Fruit fly (Drosophila melanogaster) whole organism, prepupa: ENCODE data around the gene CG8840.

ENCODE experiments used
- CG10631 ChIP-seq: fragments of 200-800 bp; sonication (Bioruptor generic); optimal IDR thresholded peaks from 2 replicates; lab custom pipeline; 2016; ENCODE audit warnings: missing biosample characterization, missing genetic modification characterization
- CG10669 ChIP-seq: fragments of 200-800 bp; sonication (Bioruptor generic); optimal IDR thresholded peaks from 3 replicates; lab custom pipeline; 2018; ENCODE audit warnings: missing biosample characterization, mild to moderate bottlenecking, missing genetic modification characterization, moderate library complexity
- CG11762 ChIP-seq: fragments of 200-800 bp; sonication (Bioruptor generic); optimal IDR thresholded peaks from 3 replicates; lab custom pipeline; 2016; ENCODE audit warnings: missing biosample characterization, missing genetic modification characterization; ENCODE audit not compliant: insufficient read depth
- CG11902 ChIP-seq: fragments of 200-800 bp; sonication (Bioruptor generic); optimal IDR thresholded peaks from 3 replicates; lab custom pipeline; 2016; ENCODE audit warnings: missing biosample characterization, missing genetic modification characterization
- CG15336 ChIP-seq: fragments of 200-800 bp; sonication (Bioruptor generic); IDR thresholded peaks from 2 replicates; pipeline ENCODE4 v1.3.6; 2022; ENCODE audit warnings: missing biosample characterization, missing genetic modification characterization
- CG1621 ChIP-seq: fragments of 200-800 bp; sonication (Bioruptor generic); optimal IDR thresholded peaks from 3 replicates; lab custom pipeline; 2018; ENCODE audit warnings: missing biosample characterization, mild to moderate bottlenecking, missing genetic modification characterization
- CG16779 ChIP-seq: fragments of 200-800 bp; sonication (Bioruptor generic); optimal IDR thresholded peaks from 3 replicates; lab custom pipeline; 2017; ENCODE audit warnings: missing biosample characterization, mild to moderate bottlenecking, missing genetic modification characterization
- CG3032 ChIP-seq: fragments of 200-800 bp; optimal IDR thresholded peaks from 2 replicates; lab custom pipeline; 2019; ENCODE audit warnings: missing biosample characterization, mild to moderate bottlenecking, missing genetic modification characterization, moderate library complexity
- CG31627 ChIP-seq: fragments of 200-800 bp; sonication (Bioruptor generic); optimal IDR thresholded peaks from 3 replicates; lab custom pipeline; 2016; ENCODE audit warnings: missing biosample characterization, missing genetic modification characterization
- CG32006 ChIP-seq: fragments of 200-800 bp; sonication (Bioruptor generic); optimal IDR thresholded peaks from 3 replicates; lab custom pipeline; 2017; ENCODE audit warnings: missing biosample characterization, mild to moderate bottlenecking, missing genetic modification characterization
- CG34406 ChIP-seq: fragments of 200-800 bp; sonication (Bioruptor generic); optimal IDR thresholded peaks from 3 replicates; lab custom pipeline; 2016; ENCODE audit warnings: missing biosample characterization, missing genetic modification characterization
- CG3919 ChIP-seq: fragments of 200-800 bp; sonication (Bioruptor generic); optimal IDR thresholded peaks from 3 replicates; lab custom pipeline; 2016; ENCODE audit warnings: missing biosample characterization, missing genetic modification characterization
- CG4318 ChIP-seq: fragments of 200-800 bp; sonication (Bioruptor generic); optimal IDR thresholded peaks from 3 replicates; lab custom pipeline; 2017; ENCODE audit warnings: missing biosample characterization, mild to moderate bottlenecking, missing genetic modification characterization
- CG6163 ChIP-seq: fragments of 200-800 bp; sonication (Bioruptor generic); IDR thresholded peaks from 3 replicates; pipeline ENCODE4 v1.3.6; 2022; ENCODE audit warnings: missing biosample characterization, missing genetic modification characterization
- CG6276 ChIP-seq: fragments of 200-800 bp; sonication (Bioruptor generic); optimal IDR thresholded peaks from 2 replicates; lab custom pipeline; 2017; ENCODE audit warnings: missing biosample characterization, mild to moderate bottlenecking, missing genetic modification characterization
- CG6808 ChIP-seq: fragments of 200-800 bp; sonication (Bioruptor generic); optimal IDR thresholded peaks from 3 replicates; lab custom pipeline; 2017; ENCODE audit warnings: missing biosample characterization, missing genetic modification characterization, mild to moderate bottlenecking, moderate library complexity, missing genetic modification reagents
- CG6854 ChIP-seq: fragments of 200-800 bp; sonication (Bioruptor generic); optimal IDR thresholded peaks from 2 replicates; lab custom pipeline; 2017; ENCODE audit warnings: missing biosample characterization, mild to moderate bottlenecking, missing genetic modification characterization
- CG7368 ChIP-seq: fragments of 200-800 bp; sonication (Bioruptor generic); optimal IDR thresholded peaks from 3 replicates; lab custom pipeline; 2016; ENCODE audit warnings: missing biosample characterization, missing genetic modification characterization
- CG8119 ChIP-seq: fragments of 200-800 bp; sonication (Bioruptor generic); IDR thresholded peaks from 3 replicates; pipeline ENCODE4 v1.3.6; 2022; ENCODE audit warnings: missing biosample characterization, missing genetic modification characterization
- CG8319 ChIP-seq: fragments of 200-800 bp; sonication (Bioruptor generic); optimal IDR thresholded peaks from 3 replicates; lab custom pipeline; 2016; ENCODE audit warnings: missing biosample characterization, missing genetic modification characterization
- CG8632 ChIP-seq: fragments of 200-800 bp; sonication (Bioruptor generic); optimal IDR thresholded peaks from 3 replicates; lab custom pipeline; 2016; ENCODE audit warnings: missing biosample characterization, missing genetic modification characterization
- CG9139 ChIP-seq: fragments of 200-800 bp; sonication (Bioruptor generic); optimal IDR thresholded peaks from 3 replicates; lab custom pipeline; 2017; ENCODE audit warnings: missing biosample characterization, mild to moderate bottlenecking, missing genetic modification characterization
- Eip75B ChIP-seq: fragments of 200-800 bp; sonication (Bioruptor generic); optimal IDR thresholded peaks from 3 replicates; lab custom pipeline; 2016; ENCODE audit warnings: missing biosample characterization, missing genetic modification characterization
- Eip93F ChIP-seq: fragments of 200-800 bp; sonication (Bioruptor generic); optimal IDR thresholded peaks from 2 replicates; lab custom pipeline; 2016; ENCODE audit warnings: missing biosample characterization, mild to moderate bottlenecking, missing genetic modification characterization
- Ets96B ChIP-seq: fragments of 200-800 bp; optimal IDR thresholded peaks from 2 replicates; lab custom pipeline; 2019; ENCODE audit warnings: missing biosample characterization, mild to moderate bottlenecking, missing genetic modification characterization, moderate library complexity
- Gug ChIP-seq: fragments of 200-800 bp; sonication (Bioruptor generic); IDR thresholded peaks from 2 replicates; pipeline ENCODE4 v1.3.6; 2022; ENCODE audit warnings: missing biosample characterization, missing genetic modification characterization
- Hr38 ChIP-seq: sonication (Bioruptor generic); optimal IDR thresholded peaks from 2 replicates; lab custom pipeline; 2016; ENCODE audit warnings: missing biosample characterization, missing genetic modification characterization
- Hr39 ChIP-seq: fragments of 200-800 bp; sonication (Bioruptor generic); optimal IDR thresholded peaks from 2 replicates; lab custom pipeline; 2016; ENCODE audit warnings: missing biosample characterization, missing genetic modification characterization
- Hr4 ChIP-seq: fragments of 200-800 bp; sonication (Bioruptor generic); optimal IDR thresholded peaks from 3 replicates; lab custom pipeline; 2016; ENCODE audit warnings: missing biosample characterization, missing genetic modification characterization
- Lpt ChIP-seq: fragments of 200-800 bp; sonication (Bioruptor generic); optimal IDR thresholded peaks from 3 replicates; lab custom pipeline; 2016; ENCODE audit warnings: missing biosample characterization, missing genetic modification characterization
- Met ChIP-seq: fragments of 200-800 bp; sonication (Bioruptor generic); optimal IDR thresholded peaks from 3 replicates; lab custom pipeline; 2016; ENCODE audit warnings: missing biosample characterization, missing genetic modification characterization
- OdsH ChIP-seq: fragments of 200-800 bp; sonication (Bioruptor generic); optimal IDR thresholded peaks from 3 replicates; lab custom pipeline; 2016; ENCODE audit warnings: missing biosample characterization, missing genetic modification characterization
- Smox ChIP-seq: fragments of 200-800 bp; sonication (Bioruptor generic); optimal IDR thresholded peaks from 3 replicates; lab custom pipeline; 2016; ENCODE audit warnings: missing biosample characterization, missing genetic modification characterization
- Sox14 ChIP-seq: fragments of 200-800 bp; sonication (Bioruptor generic); optimal IDR thresholded peaks from 3 replicates; lab custom pipeline; 2016; ENCODE audit warnings: missing biosample characterization, missing genetic modification characterization
- achi ChIP-seq: fragments of 200-800 bp; sonication (Bioruptor generic); optimal IDR thresholded peaks from 3 replicates; lab custom pipeline; 2016; ENCODE audit warnings: missing biosample characterization, missing genetic modification characterization
- acj6 ChIP-seq: fragments of 200-800 bp; sonication (Bioruptor generic); optimal IDR thresholded peaks from 3 replicates; lab custom pipeline; 2016; ENCODE audit warnings: missing biosample characterization, missing genetic modification characterization
- cyc ChIP-seq: fragments of 200-800 bp; sonication (Bioruptor generic); optimal IDR thresholded peaks from 3 replicates; lab custom pipeline; 2016; ENCODE audit warnings: missing biosample characterization, missing genetic modification characterization
- dac ChIP-seq: fragments of 200-800 bp; sonication (Bioruptor generic); optimal IDR thresholded peaks from 2 replicates; lab custom pipeline; 2017; ENCODE audit warnings: missing biosample characterization, mild to moderate bottlenecking, missing genetic modification characterization
- eg ChIP-seq: fragments of 200-800 bp; sonication (Bioruptor generic); IDR thresholded peaks from 3 replicates; pipeline ENCODE4 v1.3.6; 2022; ENCODE audit warnings: missing biosample characterization, missing genetic modification characterization
- fd59A ChIP-seq: fragments of 200-800 bp; sonication (Bioruptor generic); optimal IDR thresholded peaks from 2 replicates; lab custom pipeline; 2017; ENCODE audit warnings: missing biosample characterization, mild to moderate bottlenecking, missing genetic modification characterization, missing genetic modification reagents
- fd85E ChIP-seq: fragments of 200-800 bp; sonication (Bioruptor generic); optimal IDR thresholded peaks from 3 replicates; lab custom pipeline; 2016; ENCODE audit warnings: missing biosample characterization, missing genetic modification characterization
- lz ChIP-seq: fragments of 200-800 bp; sonication (Bioruptor generic); optimal IDR thresholded peaks from 3 replicates; lab custom pipeline; 2016; ENCODE audit warnings: missing biosample characterization, missing genetic modification characterization
- net ChIP-seq: fragments of 200-800 bp; sonication (Bioruptor generic); optimal IDR thresholded peaks from 3 replicates; lab custom pipeline; 2016; ENCODE audit warnings: missing biosample characterization, missing genetic modification characterization
- salr ChIP-seq, 2 experiments: fragments of 200-800 bp; sonication (Bioruptor generic); optimal IDR thresholded peaks; 3 replicates each; lab custom pipeline; 2016 to 2018; ENCODE audit warnings: missing biosample characterization in 2 of 2, missing genetic modification characterization in 2 of 2, mild to moderate bottlenecking in 1 of 2
- svp ChIP-seq: fragments of 200-800 bp; sonication (Bioruptor generic); peaks from one replicate; lab custom pipeline; 2016; ENCODE audit warnings: missing biosample characterization, missing genetic modification characterization
- topi ChIP-seq: fragments of 200-800 bp; sonication (Bioruptor generic); optimal IDR thresholded peaks from 3 replicates; lab custom pipeline; 2016; ENCODE audit warnings: missing biosample characterization, missing genetic modification characterization

The CG8840 gene

dm6 chr2L:3373242-3373641 lies 37.1 kb upstream of the CG8840 start, which contains the start of gene GramD1B (continued):
- TF ChIP-seq CG6163 (GFP tag; lab: Robert Waterston, UW), result no peak
- TF ChIP-seq acj6, result no peak
- TF ChIP-seq net, result no peak
- no peak for TF ChIP-seq CG10669
- TF ChIP-seq CG7368 (GFP tag; lab: Kevin White, UChicago), result no peak
- no peak for TF ChIP-seq achi

- TF ChIP-seq achi, result no peak
- no peak for TF ChIP-seq OdsH (GFP tag; lab: Kevin White, UChicago)
- no peak for TF ChIP-seq Eip75B (GFP tag; lab: Kevin White, UChicago)
- TF ChIP-seq Sox14 (GFP tag; lab: Kevin White, UChicago), result no peak
- TF ChIP-seq topi (GFP tag; lab: Kevin White, UChicago), result no peak
- no peak for TF ChIP-seq CG10631 (GFP tag; lab: Kevin White, UChicago)
- no peak for TF ChIP-seq CG6808 (GFP tag; lab: Kevin White, UChicago)
- TF ChIP-seq Hr4 (GFP tag; lab: Kevin White, UChicago), result no peak
- no peak for TF ChIP-seq Met (GFP tag; lab: Kevin White, UChicago)
- TF ChIP-seq Eip93F (GFP tag; lab: Kevin White, UChicago), result no peak
- TF ChIP-seq CG1621 (tag; lab: Kevin White, UChicago), result no peak
- no peak for TF ChIP-seq Hr38 (GFP tag; lab: Kevin White, UChicago)
- TF ChIP-seq CG6276 (GFP tag; lab: Kevin White, UChicago), result no peak
- TF ChIP-seq svp (GFP tag; lab: Kevin White, UChicago), result no peak
- TF ChIP-seq CG8119, result no peak
- TF ChIP-seq Hr39 (GFP tag; lab: Kevin White, UChicago), result no peak
- no peak for TF ChIP-seq CG3032 (tag; lab: Kevin White, UChicago)
- TF ChIP-seq CG34406 (GFP tag; lab: Kevin White, UChicago), result no peak
- no peak for TF ChIP-seq CG15336 (GFP tag; lab: Robert Waterston, UW)
These were observed 34.7 kb upstream of the CG8840 start, which contains the start of gene CG15412 for dm6 chr2L:3375611-3376010. TSS of gene CG15412 (minus strand) at chr2L:3375711.

dm6 chr2L:3376684-3377086 lies 33.7 kb upstream of the CG8840 start, which contains the start of the genes CG9662 and Ptpa:
TSS of gene CG9662 (minus strand) at chr2L:3376737.
TSS of gene Ptpa (plus strand) at chr2L:3377002.
- TF ChIP-seq CG15336 (GFP tag; lab: Robert Waterston, UW), result peak; percentile 59
- TF ChIP-seq salr (GFP tag; optimal IDR thresholded peaks at IDR 0.05; lab: Kevin White, UChicago), result peak; percentile 29 to 50
- no peak for TF ChIP-seq CG9139
- peak; percentile 88 for TF ChIP-seq CG31627
- peak; percentile 42; the same call in 1 of the 3 replicates for TF ChIP-seq CG8119
- peak; percentile 67 for TF ChIP-seq Gug (GFP tag; lab: Robert Waterston, UW)
- TF ChIP-seq lz (GFP tag; lab: Kevin White, UChicago), result peak; percentile 82
- TF ChIP-seq Lpt (GFP tag; lab: Kevin White, UChicago), result peak; percentile 53
- TF ChIP-seq CG32006 (GFP tag; lab: Kevin White, UChicago), result peak; percentile 77
- peak; percentile 78 for TF ChIP-seq Sox14 (GFP tag; lab: Kevin White, UChicago)
- TF ChIP-seq acj6, result peak; percentile 73
- TF ChIP-seq CG11762, result peak; percentile 1
- peak; percentile 19 for TF ChIP-seq CG8632
- peak; percentile 71; the same call in 2 of the 3 replicates for TF ChIP-seq CG6163 (GFP tag; lab: Robert Waterston, UW)
- peak; percentile 76 for TF ChIP-seq CG3032 (tag; lab: Kevin White, UChicago)
- peak; percentile 73 for TF ChIP-seq topi (GFP tag; lab: Kevin White, UChicago)
- peak; percentile 72 for TF ChIP-seq CG4318 (GFP tag; lab: Kevin White, UChicago)
- TF ChIP-seq CG6808 (GFP tag; lab: Kevin White, UChicago), result no peak
- peak; percentile 74 for TF ChIP-seq CG11902 (GFP tag; lab: Kevin White, UChicago)
- no peak for TF ChIP-seq CG16779
- peak; percentile 34 for TF ChIP-seq CG8319 (GFP tag; lab: Kevin White, UChicago)
- no peak for TF ChIP-seq CG6854 (GFP tag; lab: Kevin White, UChicago)
- TF ChIP-seq Eip75B (GFP tag; lab: Kevin White, UChicago), result peak; percentile 65
- peak; percentile 36 for TF ChIP-seq CG1621 (tag; lab: Kevin White, UChicago)
- TF ChIP-seq fd85E (GFP tag; lab: Kevin White, UChicago), result no peak
- peak; percentile 61 for TF ChIP-seq achi
- peak; percentile 58 for TF ChIP-seq Ets96B (tag; lab: Kevin White, UChicago)
- no peak for TF ChIP-seq CG6276 (GFP tag; lab: Kevin White, UChicago)
- peak; percentile 25 for TF ChIP-seq fd59A (GFP tag; lab: Kevin White, UChicago)
- TF ChIP-seq CG3919, result peak; percentile 74
- TF ChIP-seq dac (GFP tag; lab: Kevin White, UChicago), result peak; percentile 60
- no peak for TF ChIP-seq CG7368 (GFP tag; lab: Kevin White, UChicago)
- peak; percentile 89 for TF ChIP-seq svp (GFP tag; lab: Kevin White, UChicago)
- peak; percentile 72 for TF ChIP-seq Smox
- peak; percentile 89 for TF ChIP-seq cyc (GFP tag; lab: Kevin White, UChicago)
- TF ChIP-seq net, result peak; percentile 37
- TF ChIP-seq Hr4 (GFP tag; lab: Kevin White, UChicago), result peak; percentile 79
- peak; percentile 61; the same call in 1 of the 3 replicates for TF ChIP-seq eg
